Fruit fly (Drosophila melanogaster): ENCODE results near the gene Snoo.

Gene Snoo

DNA sequence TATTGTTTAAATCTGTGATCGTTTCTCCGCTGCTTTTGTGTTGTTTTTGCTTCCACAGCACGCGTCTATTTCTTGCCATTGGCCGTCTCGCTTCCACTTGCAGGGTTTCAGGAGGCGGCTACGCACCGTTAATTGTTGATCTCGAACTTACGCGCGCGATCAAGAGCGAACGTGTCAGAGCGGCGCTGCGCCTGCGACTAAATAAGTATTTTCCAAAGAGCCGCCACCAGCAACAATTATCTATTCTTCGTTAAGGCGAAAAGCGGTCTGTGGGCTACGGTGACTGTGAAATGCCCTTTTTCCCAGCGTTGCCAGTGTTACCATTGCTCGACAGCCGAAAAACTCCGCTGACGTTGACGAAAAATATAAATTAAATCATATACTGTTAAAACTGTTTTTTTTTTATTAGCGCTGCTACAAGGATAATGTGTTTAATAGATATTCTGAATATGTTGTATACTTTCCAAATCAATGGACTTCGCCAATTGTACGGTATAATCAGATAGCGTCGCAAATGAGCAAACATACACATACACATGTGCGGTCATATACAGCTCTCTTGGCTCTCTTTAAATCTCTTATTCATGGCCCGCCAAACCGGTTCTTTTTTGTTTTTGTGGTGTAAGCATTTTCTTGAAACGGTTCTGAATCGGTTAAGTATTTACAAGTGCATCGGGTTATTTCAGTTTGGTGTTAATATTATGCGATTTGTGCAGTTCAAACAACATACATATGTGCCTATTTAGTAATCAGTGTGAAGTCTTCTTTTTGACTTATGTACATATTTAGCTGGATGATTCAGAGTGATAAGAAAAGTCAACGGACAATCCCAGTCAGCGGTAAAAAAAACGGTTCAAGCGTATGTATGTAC lies 10.2 kb upstream of the Snoo start, which contains the start of gene pes (continued):
- TF ChIP-seq Hr39 (optimal IDR thresholded peaks at IDR 0.05), result no peak
- TF ChIP-seq hkb (optimal IDR thresholded peaks at IDR 0.05), result peak; percentile 39
- peak; percentile 96 for TF ChIP-seq hkb (GFP tag; IDR thresholded peaks at IDR 0.05)
- TF ChIP-seq CG11093 (GFP tag; IDR thresholded peaks at IDR 0.05), result peak; percentile 92
- peak; percentile 93 for TF ChIP-seq scrt (GFP tag; optimal IDR thresholded peaks at IDR 0.05)
- TF ChIP-seq bigmax (GFP tag; optimal IDR thresholded peaks at IDR 0.05), result no peak
- peak; percentile 79 for TF ChIP-seq C15 (GFP tag; IDR thresholded peaks at IDR 0.05)
- TF ChIP-seq h (optimal IDR thresholded peaks at IDR 0.05), result no peak
- TF ChIP-seq CG7372 (GFP tag; IDR thresholded peaks at IDR 0.05), result peak; percentile 92
- peak; percentile 76 for TF ChIP-seq Adf1 (GFP tag; IDR thresholded peaks at IDR 0.05)
- peak; percentile 92 for TF ChIP-seq cwo (GFP tag; optimal IDR thresholded peaks at IDR 0.05)
- TF ChIP-seq Dll (GFP tag; IDR thresholded peaks at IDR 0.05; ENCODE audit: partially characterized antibody), result peak; percentile 27; the same call in 1 of the 4 replicates
- TF ChIP-seq CG15514 (GFP tag; optimal IDR thresholded peaks at IDR 0.05), result peak; percentile 83
- peak; percentile 3 for TF ChIP-seq CG8944 (GFP tag; optimal IDR thresholded peaks at IDR 0.05)
- peak; percentile 88 for TF ChIP-seq pum (GFP tag; optimal IDR thresholded peaks at IDR 0.05)
- peak; percentile 80 for TF ChIP-seq grau (tag; optimal IDR thresholded peaks at IDR 0.05)
- peak; percentile 70 for TF ChIP-seq CG1602 (GFP tag; optimal IDR thresholded peaks at IDR 0.05)
- TF ChIP-seq jumu (GFP tag; optimal IDR thresholded peaks at IDR 0.05), result peak; percentile 89
- TF ChIP-seq Nf-YB (GFP tag; optimal IDR thresholded peaks at IDR 0.05), result no peak
- TF ChIP-seq CG6854 (GFP tag; optimal IDR thresholded peaks at IDR 0.05), result peak; percentile 92
- TF ChIP-seq CG32532 (GFP tag; IDR thresholded peaks at IDR 0.05), result peak; percentile 96
- TF ChIP-seq Mrtf (GFP tag; IDR thresholded peaks at IDR 0.05), result no peak
- TF ChIP-seq odd (GFP tag; optimal IDR thresholded peaks at IDR 0.05), result peak; percentile 72
- TF ChIP-seq CG8359 (GFP tag; optimal IDR thresholded peaks at IDR 0.05; ENCODE audit: borderline replicate concordance), result peak; percentile 67
- peak; percentile 93 for TF ChIP-seq ind (GFP tag; optimal IDR thresholded peaks at IDR 0.05)
- peak; percentile 92 for TF ChIP-seq CG6765 (GFP tag; optimal IDR thresholded peaks at IDR 0.05)
- no peak for TF ChIP-seq ato (GFP tag; IDR thresholded peaks at IDR 0.05; ENCODE audit: partially characterized antibody)
- peak; percentile 75 for TF ChIP-seq CG5953 (GFP tag; IDR thresholded peaks at IDR 0.05)
- peak; percentile 85 for TF ChIP-seq onecut (GFP tag; IDR thresholded peaks at IDR 0.05)
- no peak for TF ChIP-seq Sin3A (optimal IDR thresholded peaks at IDR 0.05)
- TF ChIP-seq vvl (GFP tag; IDR thresholded peaks at IDR 0.05), result peak; percentile 66
- TF ChIP-seq Gsc (GFP tag; IDR thresholded peaks at IDR 0.05), result no peak
- no peak for TF ChIP-seq ash1 (GFP tag; optimal IDR thresholded peaks at IDR 0.05)
- TF ChIP-seq Oli (tag; optimal IDR thresholded peaks at IDR 0.05), result peak; percentile 84
- peak; percentile 86 for TF ChIP-seq CG14050 (GFP tag; IDR thresholded peaks at IDR 0.05)
- TF ChIP-seq bsh (GFP tag; optimal IDR thresholded peaks at IDR 0.05), result peak; percentile 8 to 86
- TF ChIP-seq Bgb (GFP tag; IDR thresholded peaks at IDR 0.05; ENCODE audit: partially characterized antibody), result peak; percentile 63; the same call in 1 of the 2 replicates
- TF ChIP-seq abd-A (tag; optimal IDR thresholded peaks at IDR 0.05), result peak; percentile 94
- peak; percentile 12; the same call in 1 of the 2 replicates for TF ChIP-seq Ptx1 (GFP tag; IDR thresholded peaks at IDR 0.05)
- TF ChIP-seq CG12299 (tag; optimal IDR thresholded peaks at IDR 0.05), result peak; percentile 81
- TF ChIP-seq Scr (GFP tag; IDR thresholded peaks at IDR 0.05; ENCODE audit: partially characterized antibody), result no peak
- peak; percentile 96 for TF ChIP-seq CG13296 (GFP tag; optimal IDR thresholded peaks at IDR 0.05)
- TF ChIP-seq CG4707 (GFP tag; optimal IDR thresholded peaks at IDR 0.05), result peak; percentile 66
- peak; percentile 92 for TF ChIP-seq Aef1 (GFP tag; IDR thresholded peaks at IDR 0.05)
- peak; percentile 57; the same call in 2 of the 3 replicates for TF ChIP-seq CG6791 (GFP tag; IDR thresholded peaks at IDR 0.05; ENCODE audit: partially characterized antibody)
- peak; percentile 95 for TF ChIP-seq lilli (GFP tag; optimal IDR thresholded peaks at IDR 0.05)
- peak; percentile 88 for TF ChIP-seq Taf1 (GFP tag; IDR thresholded peaks at IDR 0.05)
- peak; percentile 87 for TF ChIP-seq Fer2 (tag; optimal IDR thresholded peaks at IDR 0.05)
- TF ChIP-seq gem (tag; optimal IDR thresholded peaks at IDR 0.05), result peak; percentile 48

Data from whole organism, embryonic.